Fruit fly (Drosophila melanogaster) whole organism, adult: Measurements from ENCODE around the gene Or22a.

Experiments used
- CG11617 ChIP-seq: fragments of 200-800 bp; sonication (Bioruptor generic); optimal IDR thresholded peaks from 2 replicates; lab custom pipeline; 2017; ENCODE audit warnings: mild to moderate bottlenecking, missing biosample characterization, missing genetic modification reagents, missing genetic modification characterization
- CG12768 ChIP-seq: fragments of 200-800 bp; sonication (Bioruptor generic); optimal IDR thresholded peaks from 2 replicates; lab custom pipeline; 2017; ENCODE audit warnings: missing biosample characterization, missing genetic modification characterization, mild to moderate bottlenecking, moderate library complexity, missing genetic modification reagents
- CG1620 ChIP-seq: fragments of 200-800 bp; sonication (Bioruptor generic); optimal IDR thresholded peaks from 2 replicates; lab custom pipeline; 2016; ENCODE audit warnings: missing biosample characterization, missing genetic modification characterization
- CG5204 ChIP-seq: fragments of 200-800 bp; sonication (Bioruptor generic); optimal IDR thresholded peaks from 2 replicates; lab custom pipeline; 2016; ENCODE audit warnings: missing biosample characterization, missing genetic modification characterization
- CG7045 ChIP-seq: fragments of 200-800 bp; sonication (Bioruptor generic); optimal IDR thresholded peaks from 2 replicates; lab custom pipeline; 2017; ENCODE audit warnings: missing biosample characterization, mild to moderate bottlenecking, missing genetic modification characterization
- CG7101 ChIP-seq: fragments of 200-800 bp; sonication (Bioruptor generic); optimal IDR thresholded peaks from 2 replicates; lab custom pipeline; 2018; ENCODE audit warnings: missing biosample characterization, mild to moderate bottlenecking, missing genetic modification characterization, moderate library complexity
- Mnt ChIP-seq: fragments of 200-800 bp; sonication (Bioruptor generic); optimal IDR thresholded peaks from 2 replicates; lab custom pipeline; 2016; ENCODE audit warnings: missing biosample characterization, mild to moderate bottlenecking, missing genetic modification characterization
- bab1 ChIP-seq: fragments of 200-800 bp; sonication (Bioruptor generic); optimal IDR thresholded peaks from 3 replicates; lab custom pipeline; 2019; ENCODE audit warnings: missing biosample characterization, mild to moderate bottlenecking, missing genetic modification characterization, moderate library complexity
- kay ChIP-seq: fragments of 200-800 bp; sonication (Bioruptor generic); peaks from one replicate; lab custom pipeline; 2016; ENCODE audit warnings: missing biosample characterization, missing genetic modification characterization, borderline replicate concordance
- ovo ChIP-seq: fragments of 200-800 bp; sonication (Bioruptor generic); optimal IDR thresholded peaks from 2 replicates; lab custom pipeline; 2016; ENCODE audit warnings: missing biosample characterization, missing genetic modification characterization
- tj ChIP-seq: fragments of 200-800 bp; sonication (Bioruptor generic); optimal IDR thresholded peaks from 3 replicates; lab custom pipeline; 2017; ENCODE audit warnings: missing biosample characterization, mild to moderate bottlenecking, missing genetic modification characterization, moderate library complexity

- no peak for TF ChIP-seq tj (GFP tag; lab: Kevin White, UChicago)
- TF ChIP-seq Mnt (GFP tag; lab: Kevin White, UChicago) = no peak
- no peak for TF ChIP-seq kay (GFP tag; lab: Kevin White, UChicago)
- no peak for TF ChIP-seq CG12768
- TF ChIP-seq ovo (GFP tag; lab: Kevin White, UChicago) = no peak
- no peak for TF ChIP-seq CG5204
- no peak for TF ChIP-seq CG7045 (GFP tag; lab: Kevin White, UChicago)
- no peak for TF ChIP-seq CG11617 (GFP tag; lab: Kevin White, UChicago)
- no peak for TF ChIP-seq CG7101
- TF ChIP-seq CG1620 (GFP tag; lab: Kevin White, UChicago) = no peak
- TF ChIP-seq bab1 (GFP tag; lab: Kevin White, UChicago) = no peak
These were observed 10.5 kb upstream of the Or22a start for dm6 chr2L:1509748-1510147.
